Fruit fly (Drosophila melanogaster): ENCODE measurements around the gene side-II.

The side-II gene

dm6 chr2L:15009703-15010102, 37.6 kb upstream of the side-II start, which contains the start of the genes THG and Rnmt (continued):
- peak; percentile 60 for TF ChIP-seq Sox100B (GFP tag; optimal IDR thresholded peaks at IDR 0.05)
- TF ChIP-seq CG10462 (GFP tag; optimal IDR thresholded peaks at IDR 0.05), result peak; percentile 71
- TF ChIP-seq lola (GFP tag; optimal IDR thresholded peaks at IDR 0.05), result peak in 1 of 3 experiments; percentile 85
- peak; percentile 45 for TF ChIP-seq CG2875 (GFP tag; optimal IDR thresholded peaks at IDR 0.05)
- TF ChIP-seq Hr3 (GFP tag; optimal IDR thresholded peaks at IDR 0.05), result peak; percentile 96
- TF ChIP-seq Abd-B (GFP tag; optimal IDR thresholded peaks at IDR 0.05), result peak; percentile 54
- TF ChIP-seq ap (GFP tag; IDR thresholded peaks at IDR 0.05), result peak; percentile 74
- TF ChIP-seq Gsc (GFP tag; IDR thresholded peaks at IDR 0.05), result no peak
- peak; percentile 62 to 69 for TF ChIP-seq chif (GFP tag; optimal IDR thresholded peaks at IDR 0.05)
- peak; percentile 87 for TF ChIP-seq Atf6 (GFP tag; IDR thresholded peaks at IDR 0.05)
- TF ChIP-seq CG11695 (GFP tag; IDR thresholded peaks at IDR 0.05), result peak; percentile 69; the same call in 2 of the 3 replicates
- no peak for TF ChIP-seq CG17612 (GFP tag; IDR thresholded peaks at IDR 0.05)
- TF ChIP-seq Taf1 (GFP tag; IDR thresholded peaks at IDR 0.05), result peak; percentile 48; the same call in 1 of the 2 replicates
- peak; percentile 72 for TF ChIP-seq CG2202 (tag; optimal IDR thresholded peaks at IDR 0.05)
- TF ChIP-seq CG3407 (GFP tag; optimal IDR thresholded peaks at IDR 0.05), result peak; percentile 68
- peak; percentile 77 for TF ChIP-seq Fer1 (GFP tag; optimal IDR thresholded peaks at IDR 0.05)
- peak; percentile 84 for TF ChIP-seq CG7556 (GFP tag; optimal IDR thresholded peaks at IDR 0.05)
- no peak for TF ChIP-seq Lpt (GFP tag; optimal IDR thresholded peaks at IDR 0.05)
- TF ChIP-seq jing (GFP tag; optimal IDR thresholded peaks at IDR 0.05), result peak; percentile 57
- TF ChIP-seq CG31441 (GFP tag; IDR thresholded peaks at IDR 0.05), result peak; percentile 77
- peak; percentile 61 for TF ChIP-seq CG34376 (GFP tag; optimal IDR thresholded peaks at IDR 0.05)
- peak; percentile 65 for TF ChIP-seq croc (GFP tag; conservative IDR thresholded peaks at IDR 0.05)
- TF ChIP-seq jumu (GFP tag; optimal IDR thresholded peaks at IDR 0.05), result peak; percentile 58
- peak; percentile 73 for TF ChIP-seq Awh (GFP tag; IDR thresholded peaks at IDR 0.05)
- TF ChIP-seq Side (GFP tag; optimal IDR thresholded peaks at IDR 0.05), result peak; percentile 57
- peak; percentile 29 for TF ChIP-seq repo (GFP tag; optimal IDR thresholded peaks at IDR 0.05)
- peak; percentile 84 for TF ChIP-seq CG10267 (tag; optimal IDR thresholded peaks at IDR 0.05)
- peak; percentile 55 for TF ChIP-seq nau (GFP tag; optimal IDR thresholded peaks at IDR 0.05)
- TF ChIP-seq z (GFP tag; IDR thresholded peaks at IDR 0.05), result peak; percentile 67; the same call in 2 of the 3 replicates
- peak; percentile 61 for TF ChIP-seq stc (GFP tag; IDR thresholded peaks at IDR 0.05)
- peak; percentile 90 for TF ChIP-seq HmgZ (tag; optimal IDR thresholded peaks at IDR 0.05)
- peak; percentile 89 for TF ChIP-seq sob (GFP tag; IDR thresholded peaks at IDR 0.05)
- TF ChIP-seq zen (tag; optimal IDR thresholded peaks at IDR 0.05), result peak; percentile 83
- TF ChIP-seq trem (tag; optimal IDR thresholded peaks at IDR 0.05), result peak; percentile 85
- peak; percentile 67 for TF ChIP-seq pho (GFP tag; optimal IDR thresholded peaks at IDR 0.05)
- TF ChIP-seq D19B (GFP tag; optimal IDR thresholded peaks at IDR 0.05), result peak; percentile 3
- peak; percentile 82 for TF ChIP-seq CG15696 (tag; optimal IDR thresholded peaks at IDR 0.05)
- TF ChIP-seq mirr (GFP tag; optimal IDR thresholded peaks at IDR 0.05), result peak; percentile 6
- peak; percentile 58 for TF ChIP-seq CG12744 (GFP tag; optimal IDR thresholded peaks at IDR 0.05)
- TF ChIP-seq CG3995 (GFP tag; optimal IDR thresholded peaks at IDR 0.05), result peak; percentile 50
- TF ChIP-seq sens (GFP tag), result peak; percentile 96
- peak; percentile 38 for TF ChIP-seq gcm2 (GFP tag; optimal IDR thresholded peaks at IDR 0.05)
- TF ChIP-seq CG6683 (GFP tag; optimal IDR thresholded peaks at IDR 0.05), result peak; percentile 41
- peak; percentile 87 for TF ChIP-seq CG2129 (GFP tag; IDR thresholded peaks at IDR 0.05; ENCODE audit: partially characterized antibody)
- TF ChIP-seq ro (GFP tag; IDR thresholded peaks at IDR 0.05), result peak; percentile 36; the same call in 1 of the 2 replicates
- no peak for TF ChIP-seq org-1 (GFP tag; optimal IDR thresholded peaks at IDR 0.05)
- TF ChIP-seq CG32772 (GFP tag; IDR thresholded peaks at IDR 0.05), result peak; percentile 76
- no peak for TF ChIP-seq Neu2 (GFP tag; optimal IDR thresholded peaks at IDR 0.05; ENCODE audit: borderline replicate concordance)
- peak; percentile 71 for TF ChIP-seq CG5953 (GFP tag; IDR thresholded peaks at IDR 0.05)
- peak; percentile 35 for TF ChIP-seq CG31388 (GFP tag; optimal IDR thresholded peaks at IDR 0.05)
- TF ChIP-seq CG1024 (GFP tag; IDR thresholded peaks at IDR 0.05), result peak; percentile 70

Data from whole organism, embryonic.